Fruit fly (Drosophila melanogaster) whole organism, embryonic: Measurements from ENCODE around the gene NFAT.
A peak's percentile ranks its signal among the peaks of the same experiment; 100 is the strongest.

Source experiments
- CG10209 ChIP-seq: fragments of 200-800 bp; sonication (Bioruptor generic); optimal IDR thresholded peaks from 3 replicates; lab custom pipeline; 2017; ENCODE audit warnings: missing biosample characterization, mild to moderate bottlenecking, missing genetic modification characterization, missing genetic modification reagents
- CG10267 ChIP-seq: fragments of 200-800 bp; sonication (Bioruptor generic); optimal IDR thresholded peaks from 2 replicates; lab custom pipeline; 2018; ENCODE audit warnings: missing biosample characterization, mild to moderate bottlenecking, missing genetic modification characterization, moderate library complexity
- CG12071 ChIP-seq: fragments of 200-800 bp; sonication (Bioruptor generic); optimal IDR thresholded peaks from 3 replicates; lab custom pipeline; 2018; ENCODE audit warnings: missing biosample characterization, mild to moderate bottlenecking, missing genetic modification characterization
- CG12769 ChIP-seq: fragments of 200-800 bp; sonication (Bioruptor generic); optimal IDR thresholded peaks from 2 replicates; lab custom pipeline; 2019; ENCODE audit warnings: missing biosample characterization, mild to moderate bottlenecking, missing genetic modification characterization, moderate library complexity
- CG13894 ChIP-seq: fragments of 200-800 bp; sonication (Bioruptor generic); optimal IDR thresholded peaks from 3 replicates; lab custom pipeline; 2018; ENCODE audit warnings: missing biosample characterization, mild to moderate bottlenecking, missing genetic modification characterization, moderate library complexity
- CG15514 ChIP-seq: fragments of 200-800 bp; sonication (Bioruptor generic); optimal IDR thresholded peaks from 3 replicates; lab custom pipeline; 2017; ENCODE audit warnings: missing biosample characterization, missing genetic modification characterization, mild to moderate bottlenecking, moderate library complexity, missing genetic modification reagents
- CG15601 ChIP-seq: fragments of 200-800 bp; sonication (Bioruptor generic); optimal IDR thresholded peaks from 3 replicates; lab custom pipeline; 2019; ENCODE audit warnings: missing biosample characterization, mild to moderate bottlenecking, missing genetic modification characterization, moderate library complexity
- CG1603 ChIP-seq: fragments of 200-800 bp; sonication (Bioruptor generic); optimal IDR thresholded peaks from 2 replicates; lab custom pipeline; 2019; ENCODE audit warnings: missing biosample characterization, mild to moderate bottlenecking, missing genetic modification characterization, moderate library complexity
- CG17612 ChIP-seq: fragments of 200-800 bp; sonication (Bioruptor generic); IDR thresholded peaks from 2 replicates; pipeline ENCODE4 v1.3.6; 2022; ENCODE audit warnings: missing biosample characterization, missing genetic modification characterization
- CG2202 ChIP-seq: fragments of 200-800 bp; sonication (Bioruptor generic); optimal IDR thresholded peaks from 2 replicates; lab custom pipeline; 2018; ENCODE audit warnings: missing biosample characterization, mild to moderate bottlenecking, missing genetic modification characterization
- CG2875 ChIP-seq: fragments of 200-800 bp; sonication (Bioruptor generic); optimal IDR thresholded peaks from 2 replicates; lab custom pipeline; 2017; ENCODE audit warnings: missing biosample characterization, mild to moderate bottlenecking, missing genetic modification characterization, missing genetic modification reagents
- CG31441 ChIP-seq: fragments of 200-800 bp; sonication (Bioruptor generic); IDR thresholded peaks from 2 replicates; pipeline ENCODE4 v1.3.6; 2022; ENCODE audit warnings: missing biosample characterization, missing genetic modification characterization
- CG4328 ChIP-seq: fragments of 200-800 bp; sonication (Bioruptor generic); optimal IDR thresholded peaks from 3 replicates; lab custom pipeline; 2017; ENCODE audit warnings: missing biosample characterization, missing genetic modification reagents, missing genetic modification characterization
- CG5180 ChIP-seq: fragments of 200-800 bp; sonication (Bioruptor generic); optimal IDR thresholded peaks from 3 replicates; lab custom pipeline; 2017; ENCODE audit warnings: missing biosample characterization, missing genetic modification characterization, mild to moderate bottlenecking, moderate library complexity, missing genetic modification reagents
- CG6689 ChIP-seq: fragments of 200-800 bp; sonication (Bioruptor generic); IDR thresholded peaks from 2 replicates; pipeline ENCODE4 v1.3.6; 2022; ENCODE audit warnings: missing biosample characterization, missing genetic modification characterization
- CG8290 ChIP-seq, 3 experiments: fragments of 200-800 bp; sonication (Bioruptor generic); optimal IDR thresholded peaks; 2 replicates each; lab custom pipeline; 2016 to 2019; ENCODE audit warnings: missing biosample characterization in 3 of 3, missing genetic modification characterization in 3 of 3, mild to moderate bottlenecking in 2 of 3, moderate library complexity in 1 of 3
- GATAe ChIP-seq: fragments of 200-800 bp; sonication (Bioruptor generic); conservative IDR thresholded peaks from 2 replicates; pipeline ENCODE4 v1.3.6; 2022; ENCODE audit warnings: missing biosample characterization, missing genetic modification characterization
- H2.0 ChIP-seq: fragments of 200-800 bp; sonication (Bioruptor generic); IDR thresholded peaks from 2 replicates; pipeline ENCODE4 v1.3.6; 2022; ENCODE audit warnings: missing biosample characterization, missing genetic modification characterization
- Hey ChIP-seq: fragments of 200-800 bp; sonication (Bioruptor generic); optimal IDR thresholded peaks from 3 replicates; lab custom pipeline; 2018; ENCODE audit warnings: missing biosample characterization, mild to moderate bottlenecking, missing genetic modification characterization
- Hr51 ChIP-seq, 2 experiments: fragments of 200-800 bp; sonication (Bioruptor generic); optimal IDR thresholded peaks; 2 replicates in 1 of 2; 3 replicates in 1 of 2; lab custom pipeline; 2016 to 2018; ENCODE audit warnings: missing biosample characterization in 2 of 2, missing genetic modification characterization in 2 of 2, mild to moderate bottlenecking in 1 of 2, moderate library complexity in 1 of 2
- MTF-1 ChIP-seq: fragments of 200-800 bp; sonication (Bioruptor generic); optimal IDR thresholded peaks from 2 replicates; lab custom pipeline; 2018; ENCODE audit warnings: missing biosample characterization, mild to moderate bottlenecking, missing genetic modification characterization, borderline replicate concordance
- NFAT ChIP-seq: fragments of 200-800 bp; sonication (Bioruptor generic); IDR thresholded peaks from 2 replicates; pipeline ENCODE4 v1.3.6; 2022; ENCODE audit warnings: missing biosample characterization, missing genetic modification characterization
- Nf-YB ChIP-seq: fragments of 200-800 bp; sonication (Bioruptor generic); optimal IDR thresholded peaks from 3 replicates; lab custom pipeline; 2019; ENCODE audit warnings: missing biosample characterization, mild to moderate bottlenecking, missing genetic modification characterization, moderate library complexity
- Pdp1 ChIP-seq, 2 experiments: fragments of 200-800 bp; sonication (Bioruptor generic); optimal IDR thresholded peaks; 3 replicates each; lab custom pipeline; 2016; ENCODE audit warnings: missing biosample characterization in 2 of 2, missing genetic modification characterization in 2 of 2, mild to moderate bottlenecking in 1 of 2, moderate library complexity in 1 of 2
- Scr ChIP-seq: fragments of 200-800 bp; sonication (Bioruptor generic); IDR thresholded peaks from 2 replicates; pipeline ENCODE4 v1.3.6; 2022; ENCODE audit warnings: missing biosample characterization, missing genetic modification characterization; ENCODE audit not compliant: partially characterized antibody
- Sox100B ChIP-seq: fragments of 200-800 bp; sonication (Bioruptor generic); optimal IDR thresholded peaks from 3 replicates; lab custom pipeline; 2018; ENCODE audit warnings: missing biosample characterization, mild to moderate bottlenecking, missing genetic modification characterization
- Ssrp ChIP-seq: fragments of 200-800 bp; sonication (Bioruptor generic); optimal IDR thresholded peaks from 2 replicates; lab custom pipeline; 2018; ENCODE audit warnings: missing biosample characterization, mild to moderate bottlenecking, missing genetic modification characterization, moderate library complexity
- Stat92E ChIP-seq, 3 experiments: fragments of >200 bp in 2 of 3; fragments of 200-800 bp in 1 of 3; sonication (Bioruptor generic) in 1 of 3; optimal IDR thresholded peaks; 2 replicates each; lab custom pipeline; 2017 to 2019; ENCODE audit warnings: missing biosample characterization in 3 of 3, missing genetic modification characterization in 3 of 3, mild to moderate bottlenecking in 1 of 3, moderate library complexity in 1 of 3
- cg ChIP-seq: fragments of 200-800 bp; sonication (Bioruptor generic); optimal IDR thresholded peaks from 3 replicates; lab custom pipeline; 2019; ENCODE audit warnings: missing biosample characterization, mild to moderate bottlenecking, missing genetic modification characterization, moderate library complexity
- chn ChIP-seq: fragments of 200-800 bp; sonication (Bioruptor generic); optimal IDR thresholded peaks from 2 replicates; lab custom pipeline; 2016; ENCODE audit warnings: missing biosample characterization, missing genetic modification characterization
- crol ChIP-seq: fragments of 200-800 bp; sonication (Bioruptor generic); IDR thresholded peaks from 2 replicates; pipeline ENCODE4 v1.3.6; 2022; ENCODE audit warnings: missing biosample characterization, missing genetic modification characterization
- dysf ChIP-seq: fragments of 200-800 bp; sonication (Bioruptor generic); IDR thresholded peaks from 3 replicates; pipeline ENCODE4 v1.3.6; 2022; ENCODE audit warnings: missing biosample characterization, missing genetic modification characterization
- fd3F ChIP-seq: fragments of 200-800 bp; sonication (Bioruptor generic); optimal IDR thresholded peaks from 2 replicates; lab custom pipeline; 2018; ENCODE audit warnings: missing biosample characterization, mild to moderate bottlenecking, missing genetic modification characterization, moderate library complexity
- gcm ChIP-seq: fragments of 200-800 bp; sonication (Bioruptor generic); optimal IDR thresholded peaks from 2 replicates; lab custom pipeline; 2019; ENCODE audit warnings: missing biosample characterization, mild to moderate bottlenecking, missing genetic modification characterization, moderate library complexity
- lab ChIP-seq: fragments of 200-800 bp; sonication (Bioruptor generic); optimal IDR thresholded peaks from 3 replicates; lab custom pipeline; 2017; ENCODE audit warnings: missing biosample characterization, missing genetic modification characterization, mild to moderate bottlenecking, moderate library complexity, missing genetic modification reagents
- maf-S ChIP-seq: fragments of 200-800 bp; sonication (Bioruptor generic); optimal IDR thresholded peaks from 2 replicates; lab custom pipeline; 2016; ENCODE audit warnings: missing biosample characterization, missing genetic modification characterization
- nmo ChIP-seq: fragments of 200-800 bp; sonication (Bioruptor generic); optimal IDR thresholded peaks from 2 replicates; lab custom pipeline; 2018; ENCODE audit warnings: missing biosample characterization, mild to moderate bottlenecking, missing genetic modification characterization, moderate library complexity
- nom ChIP-seq: fragments of 200-800 bp; sonication (Bioruptor generic); optimal IDR thresholded peaks from 2 replicates; lab custom pipeline; 2017; ENCODE audit warnings: missing biosample characterization, missing genetic modification characterization, mild to moderate bottlenecking, moderate library complexity, missing genetic modification reagents
- onecut ChIP-seq: fragments of 200-800 bp; sonication (Bioruptor generic); IDR thresholded peaks from 2 replicates; pipeline ENCODE4 v1.3.6; 2022; ENCODE audit warnings: missing biosample characterization, missing genetic modification characterization
- prd ChIP-seq, 3 experiments: fragments of >200 bp in 2 of 3; fragments of 200-800 bp in 1 of 3; sonication (Bioruptor generic) in 1 of 3; optimal IDR thresholded peaks in 2 of 3; IDR thresholded peaks in 1 of 3; 2 replicates in 2 of 3; 3 replicates in 1 of 3; pipeline versions ENCODE4 v1.3.6 to Lab custom; 2017 to 2022; ENCODE audit warnings: missing biosample characterization in 1 of 3, missing genetic modification characterization in 1 of 3
- pros ChIP-seq: fragments of 200-800 bp; sonication (Bioruptor generic); optimal IDR thresholded peaks from 3 replicates; lab custom pipeline; 2019; ENCODE audit warnings: missing biosample characterization, mild to moderate bottlenecking, missing genetic modification characterization, moderate library complexity
- salm ChIP-seq: fragments of 200-800 bp; sonication (Bioruptor generic); optimal IDR thresholded peaks from 2 replicates; lab custom pipeline; 2018; ENCODE audit warnings: missing biosample characterization, mild to moderate bottlenecking, missing genetic modification characterization
- schlank ChIP-seq: fragments of 200-800 bp; sonication (Bioruptor generic); optimal IDR thresholded peaks from 2 replicates; lab custom pipeline; 2018; ENCODE audit warnings: missing biosample characterization, mild to moderate bottlenecking, missing genetic modification characterization
- sd ChIP-seq: fragments of 200-800 bp; sonication (Bioruptor generic); optimal IDR thresholded peaks from 3 replicates; lab custom pipeline; 2018; ENCODE audit warnings: missing biosample characterization, mild to moderate bottlenecking, missing genetic modification characterization, moderate library complexity
- sens ChIP-seq: fragments of 200-800 bp; sonication (Bioruptor generic); peaks from one replicate; lab custom pipeline; 2016; ENCODE audit warnings: missing biosample characterization, missing genetic modification characterization
- sr ChIP-seq: fragments of 200-800 bp; sonication (Bioruptor generic); IDR thresholded peaks from 3 replicates; pipeline ENCODE4 v1.3.6; 2022; ENCODE audit warnings: missing biosample characterization, missing genetic modification characterization
- sug ChIP-seq: fragments of 200-800 bp; optimal IDR thresholded peaks from 2 replicates; lab custom pipeline; 2019; ENCODE audit warnings: missing biosample characterization, mild to moderate bottlenecking, missing genetic modification characterization, moderate library complexity

Gene NFAT

DNA sequence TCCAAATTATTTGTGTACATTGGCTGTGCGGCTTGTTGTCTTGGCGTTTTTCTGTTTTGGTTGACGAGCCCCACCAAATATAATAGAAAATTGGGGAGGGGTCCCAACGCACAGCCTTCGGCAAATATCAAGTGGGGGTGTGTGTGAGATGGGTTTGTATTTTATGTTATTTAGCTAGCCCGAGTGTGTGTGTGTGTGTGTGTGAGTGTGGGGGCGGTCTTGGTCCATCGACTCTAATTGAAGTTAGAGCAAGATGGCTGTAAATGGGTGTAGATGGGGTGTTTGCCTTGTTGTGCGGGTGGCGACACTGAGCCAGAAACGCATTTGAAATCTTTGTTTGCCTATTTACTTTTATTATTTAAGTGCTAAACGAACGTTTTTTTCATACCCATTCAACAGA lies 8.1 kb downstream of the NFAT start (continued):
- TF ChIP-seq CG10267 (tag; lab: Kevin White, UChicago) = no peak
- TF ChIP-seq CG13894 = peak; percentile 54
- TF ChIP-seq CG12071 (GFP tag; lab: Kevin White, UChicago) = no peak
- no peak for TF ChIP-seq CG8290 (GFP tag; optimal IDR thresholded peaks at IDR 0.05; lab: Kevin White, UChicago)
- TF ChIP-seq CG8290 (tag; optimal IDR thresholded peaks at IDR 0.05; lab: Kevin White, UChicago) = peak in 1 of 2 experiments; percentile 47
- TF ChIP-seq Sox100B = peak; percentile 27
- no peak for TF ChIP-seq chn (GFP tag; lab: Kevin White, UChicago)
- peak; percentile 22 for TF ChIP-seq CG15514 (GFP tag; lab: Kevin White, UChicago)
- TF ChIP-seq onecut (GFP tag; lab: Robert Waterston, UW) = no peak
- no peak for TF ChIP-seq fd3F (GFP tag; lab: Kevin White, UChicago)
- TF ChIP-seq lab = peak; percentile 36
- TF ChIP-seq CG31441 = 0 out of 2 replicates have a peak, but pooled peaks have one; percentile 13
- TF ChIP-seq CG1603 (tag; lab: Kevin White, UChicago) = no peak
- TF ChIP-seq CG17612 (GFP tag; lab: Robert Waterston, UW) = no peak
- no peak for TF ChIP-seq Ssrp (tag; lab: Kevin White, UChicago)
- peak; percentile 25 for TF ChIP-seq CG15601 (tag; lab: Kevin White, UChicago)
- TF ChIP-seq gcm (GFP tag; lab: Kevin White, UChicago) = peak; percentile 11
- peak; percentile 9 for TF ChIP-seq CG10209 (GFP tag; lab: Kevin White, UChicago)
- peak; percentile 19 for TF ChIP-seq sug (tag; lab: Kevin White, UChicago)
- TF ChIP-seq sr = peak; percentile 73; the same call in 2 of the 3 replicates

DNA sequence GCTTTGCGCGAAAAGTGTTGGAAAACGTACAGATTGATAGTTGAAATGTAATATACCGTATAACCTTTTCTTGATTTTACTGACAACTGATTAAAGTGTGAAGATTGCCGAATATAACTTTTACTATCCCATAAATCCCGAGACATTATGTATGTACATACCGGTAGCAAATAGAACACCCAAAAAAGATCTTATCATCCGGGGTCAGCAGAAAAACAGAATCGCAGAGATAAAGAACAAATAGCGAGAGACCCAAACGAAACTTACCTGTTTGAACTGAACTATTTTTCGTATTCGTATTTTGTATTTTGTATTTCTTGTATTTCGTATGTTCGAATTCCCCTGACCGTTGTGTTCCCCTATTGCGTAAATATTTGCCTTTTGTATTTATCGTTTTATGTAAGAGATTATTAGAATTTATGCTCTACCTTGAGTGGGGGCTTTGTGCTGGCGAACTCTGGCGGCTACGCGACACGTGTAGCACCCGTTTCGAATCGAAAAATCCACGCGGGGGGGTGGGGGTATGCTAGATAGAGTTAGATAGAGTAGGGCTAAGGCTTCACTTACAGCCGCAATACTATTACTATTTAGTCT lies 8.8 kb downstream of the NFAT start:
- peak; percentile 6 for TF ChIP-seq CG4328 (GFP tag; lab: Kevin White, UChicago)
- TF ChIP-seq pros = no peak
- TF ChIP-seq nmo = no peak
- TF ChIP-seq H2.0 (GFP tag; lab: Robert Waterston, UW) = no peak
- TF ChIP-seq CG15601 (tag; lab: Kevin White, UChicago) = peak; percentile 14
- TF ChIP-seq Pdp1 (GFP tag; optimal IDR thresholded peaks at IDR 0.05; lab: Kevin White, UChicago) = peak in 1 of 2 experiments; percentile 80
- no peak for TF ChIP-seq Hr51 (GFP tag; optimal IDR thresholded peaks at IDR 0.05; lab: Kevin White, UChicago)
- TF ChIP-seq NFAT (GFP tag; lab: Robert Waterston, UW) = peak; percentile 26; the same call in 1 of the 2 replicates
- TF ChIP-seq CG2875 (GFP tag; lab: Kevin White, UChicago) = no peak
- no peak for TF ChIP-seq MTF-1 (GFP tag; lab: Kevin White, UChicago)
- TF ChIP-seq crol (GFP tag; lab: Robert Waterston, UW) = peak; percentile 41
- peak; percentile 12 for TF ChIP-seq CG12769
- no peak for TF ChIP-seq Nf-YB (GFP tag; lab: Kevin White, UChicago)
- TF ChIP-seq salm = no peak
- TF ChIP-seq sd (tag; lab: Kevin White, UChicago) = peak; percentile 59
- TF ChIP-seq prd (optimal IDR thresholded peaks at IDR 0.05; lab: Kevin White, UChicago) = no peak
- no peak for TF ChIP-seq prd (GFP tag; IDR thresholded peaks at IDR 0.05; lab: Robert Waterston, UW)
- TF ChIP-seq CG2202 (tag; lab: Kevin White, UChicago) = peak; percentile 48
- no peak for TF ChIP-seq Scr
- no peak for TF ChIP-seq CG5180 (GFP tag; lab: Kevin White, UChicago)
- no peak for TF ChIP-seq Stat92E (GFP tag; optimal IDR thresholded peaks at IDR 0.05; lab: Kevin White, UChicago)
- no peak for TF ChIP-seq GATAe (GFP tag; lab: Robert Waterston, UW)
- peak; percentile 87 for TF ChIP-seq sens (GFP tag; lab: Kevin White, UChicago)
- TF ChIP-seq nom (GFP tag; lab: Kevin White, UChicago) = no peak
- no peak for TF ChIP-seq cg (GFP tag; lab: Kevin White, UChicago)
- TF ChIP-seq dysf (GFP tag; lab: Robert Waterston, UW) = no peak
- TF ChIP-seq Hey (tag; lab: Kevin White, UChicago) = no peak
- TF ChIP-seq maf-S (GFP tag; lab: Kevin White, UChicago) = no peak
- TF ChIP-seq schlank (tag; lab: Kevin White, UChicago) = peak; percentile 39
- no peak for TF ChIP-seq CG6689 (GFP tag; lab: Robert Waterston, UW)
